Worm (Caenorhabditis elegans) whole organism, L2 larva: ENCODE data around the gene nuo-5.

Source experiments
- egl-27 ChIP-seq: sonication (generic microtip); optimal IDR thresholded peaks from 3 replicates; lab custom pipeline; 2017; ENCODE audit warnings: missing biosample characterization, missing genetic modification reagents, missing genetic modification characterization
- lsy-2 ChIP-seq, 2 experiments: fragments of 150-350 bp in 1 of 2; sonication (generic microtip) in 1 of 2; optimal IDR thresholded peaks; 2 replicates each; lab custom pipeline; 2014 to 2017; ENCODE audit warnings: missing biosample characterization in 2 of 2, missing genetic modification characterization in 2 of 2
- nhr-77 ChIP-seq: fragments of 150-350 bp; optimal IDR thresholded peaks from 2 replicates; lab custom pipeline; 2014; ENCODE audit warnings: missing biosample characterization, missing genetic modification characterization
- skn-1 ChIP-seq: sonication (generic microtip); optimal IDR thresholded peaks from 2 replicates; lab custom pipeline; 2017; ENCODE audit warnings: missing biosample characterization, missing genetic modification characterization
- snpc-4 ChIP-seq: fragments of 150-350 bp; optimal IDR thresholded peaks from 2 replicates; lab custom pipeline; 2014; ENCODE audit warnings: missing biosample characterization, missing genetic modification characterization
- ztf-11 ChIP-seq: sonication (generic microtip); optimal IDR thresholded peaks from 2 replicates; lab custom pipeline; 2017; ENCODE audit warnings: missing biosample characterization, missing genetic modification characterization

ce11 chrV:2739607-2740006, 40.8 kb downstream of the nuo-5 start:
- TF ChIP-seq skn-1 (tag; lab: Kevin White, UChicago): no peak
- TF ChIP-seq snpc-4: peak; percentile 8
- no peak for TF ChIP-seq nhr-77 (tag; lab: Kevin White, UChicago)
- no peak for TF ChIP-seq ztf-11 (tag; lab: Kevin White, UChicago)
- no peak for TF ChIP-seq lsy-2 (tag; optimal IDR thresholded peaks at IDR 0.05; lab: Kevin White, UChicago)
- no peak for TF ChIP-seq egl-27
